Worm (Caenorhabditis elegans) whole organism, L1 larva: ENCODE data around the gene bus-19.

Experiments
- ama-1 ChIP-seq: fragments of 150-350 bp; optimal IDR thresholded peaks from 2 replicates; lab custom pipeline; 2014
- ceh-82 ChIP-seq, 3 experiments: fragments of 150-350 bp in 1 of 3; sonication (generic microtip) in 2 of 3; optimal IDR thresholded peaks; 2 replicates each; lab custom pipeline; 2014 to 2017; ENCODE audit warnings: missing biosample characterization in 3 of 3, missing genetic modification characterization in 3 of 3
- efl-1 ChIP-seq, 4 experiments: fragments of 150-350 bp; optimal IDR thresholded peaks in 3 of 4; peaks in 1 of 4; 1 replicate in 1 of 4; 2 replicates in 3 of 4; lab custom pipeline; 2014; ENCODE audit warnings: missing biosample characterization in 2 of 4, missing genetic modification characterization in 2 of 4, missing genetic modification reagents in 2 of 4
- efl-3 ChIP-seq: fragments of 200-800 bp; sonication (Bioruptor generic); optimal IDR thresholded peaks from 2 replicates; lab custom pipeline; 2018; ENCODE audit warnings: mild to moderate bottlenecking, missing genetic modification characterization, missing compliant biosample characterization
- egl-27 ChIP-seq, 2 experiments: fragments of 150-350 bp in 1 of 2; sonication (generic microtip); optimal IDR thresholded peaks; 3 replicates each; lab custom pipeline; 2017 to 2018; ENCODE audit warnings: missing biosample characterization in 2 of 2, missing genetic modification characterization in 2 of 2, missing genetic modification reagents in 2 of 2
- hlh-4 ChIP-seq: sonication (generic microtip); optimal IDR thresholded peaks from 2 replicates; lab custom pipeline; 2016; ENCODE audit warnings: mild to moderate bottlenecking, missing genetic modification characterization, missing compliant biosample characterization
- lin-13 ChIP-seq: fragments of 150-350 bp; optimal IDR thresholded peaks from 2 replicates; lab custom pipeline; 2014; ENCODE audit warnings: missing biosample characterization, missing genetic modification reagents, missing genetic modification characterization
- sptf-1 ChIP-seq: fragments of 150-350 bp; optimal IDR thresholded peaks from 2 replicates; lab custom pipeline; 2014; ENCODE audit warnings: missing biosample characterization, missing genetic modification characterization
- sup-37 ChIP-seq: fragments of 200-800 bp; sonication (Bioruptor generic); optimal IDR thresholded peaks from 2 replicates; lab custom pipeline; 2018; ENCODE audit warnings: mild to moderate bottlenecking, missing genetic modification characterization, missing compliant biosample characterization
- unc-62 ChIP-seq: fragments of 150-350 bp; optimal IDR thresholded peaks from 2 replicates; lab custom pipeline; 2014; ENCODE audit warnings: missing biosample characterization, missing genetic modification reagents, missing genetic modification characterization
- unc-98 ChIP-seq: fragments of 200-800 bp; sonication (Bioruptor generic); IDR thresholded peaks from 2 replicates; pipeline ENCODE4 v1.3.6; 2022; ENCODE audit warnings: missing genetic modification characterization, missing compliant biosample characterization
- zag-1 ChIP-seq: fragments of 150-350 bp; optimal IDR thresholded peaks from 2 replicates; lab custom pipeline; 2014; ENCODE audit warnings: missing biosample characterization, missing genetic modification characterization

- TF ChIP-seq efl-1 (optimal IDR thresholded peaks at IDR 0.05; lab: Kevin White, UChicago) (no peak), efl-1 (GFP tag; optimal IDR thresholded peaks at IDR 0.05 in 1 of 2; lab: Kevin White, UChicago) (peak in 1 of 2 experiments; percentile 63), sptf-1 (tag; lab: Kevin White, UChicago) (no peak), sup-37 (GFP tag; lab: Kevin White, UChicago) (no peak), ama-1 (lab: Kevin White, UChicago) (no peak), unc-98 (no peak), hlh-4 (tag; lab: Kevin White, UChicago) (no peak), efl-3 (GFP tag; lab: Kevin White, UChicago) (no peak), zag-1 (tag; lab: Kevin White, UChicago) (no peak), egl-27 (tag; optimal IDR thresholded peaks at IDR 0.05; lab: Kevin White, UChicago) (no peak), ceh-82 (tag; optimal IDR thresholded peaks at IDR 0.05; lab: Kevin White, UChicago) (no peak), unc-62 (GFP tag; lab: Kevin White, UChicago) (no peak), lin-13 (no peak)
Observed at ce11 chrV:12882370-12882769, 10.5 kb downstream of the bus-19 start.
